Worm (Caenorhabditis elegans) whole organism, L1 larva: ENCODE results near the gene F25F2.1.

ENCODE experiments used
- C16A3.4 ChIP-seq: fragments of 150-350 bp; optimal IDR thresholded peaks from 2 replicates; lab custom pipeline; 2014; ENCODE audit warnings: missing biosample characterization, missing genetic modification characterization
- aha-1 ChIP-seq: fragments of 150-350 bp; optimal IDR thresholded peaks from 2 replicates; lab custom pipeline; 2014; ENCODE audit warnings: missing biosample characterization, missing genetic modification characterization
- alr-1 ChIP-seq: fragments of 200-800 bp; sonication (Bioruptor generic); optimal IDR thresholded peaks from 2 replicates; lab custom pipeline; 2018; ENCODE audit warnings: borderline replicate concordance, mild to moderate bottlenecking, missing genetic modification characterization, missing compliant biosample characterization
- aly-2 ChIP-seq: fragments of 150-350 bp; optimal IDR thresholded peaks from 2 replicates; lab custom pipeline; 2014; ENCODE audit warnings: missing biosample characterization, missing genetic modification characterization
- ama-1 ChIP-seq: fragments of 150-350 bp; optimal IDR thresholded peaks from 2 replicates; lab custom pipeline; 2014
- blmp-1 ChIP-seq: fragments of 150-350 bp; optimal IDR thresholded peaks from 2 replicates; lab custom pipeline; 2014; ENCODE audit warnings: missing biosample characterization, missing genetic modification characterization
- ceh-63 ChIP-seq: fragments of 200-800 bp; sonication (Bioruptor generic); optimal IDR thresholded peaks from 2 replicates; lab custom pipeline; 2018; ENCODE audit warnings: mild to moderate bottlenecking, missing genetic modification characterization, missing compliant biosample characterization
- ceh-82 ChIP-seq, 3 experiments: fragments of 150-350 bp in 1 of 3; sonication (generic microtip) in 2 of 3; optimal IDR thresholded peaks; 2 replicates each; lab custom pipeline; 2014 to 2017; ENCODE audit warnings: missing biosample characterization in 3 of 3, missing genetic modification characterization in 3 of 3
- ces-1 ChIP-seq: fragments of 150-350 bp; optimal IDR thresholded peaks from 2 replicates; lab custom pipeline; 2014; ENCODE audit warnings: missing biosample characterization, missing genetic modification reagents, missing genetic modification characterization
- dpl-1 ChIP-seq, 3 experiments: fragments of 150-350 bp in 2 of 3; sonication (generic microtip) in 1 of 3; optimal IDR thresholded peaks; 2 replicates each; lab custom pipeline; 2014 to 2017; ENCODE audit warnings: missing biosample characterization in 3 of 3, missing genetic modification characterization in 3 of 3, missing genetic modification reagents in 3 of 3
- efl-1 ChIP-seq, 4 experiments: fragments of 150-350 bp; optimal IDR thresholded peaks in 3 of 4; peaks in 1 of 4; 1 replicate in 1 of 4; 2 replicates in 3 of 4; lab custom pipeline; 2014; ENCODE audit warnings: missing biosample characterization in 2 of 4, missing genetic modification characterization in 2 of 4, missing genetic modification reagents in 2 of 4
- efl-3 ChIP-seq: fragments of 200-800 bp; sonication (Bioruptor generic); optimal IDR thresholded peaks from 2 replicates; lab custom pipeline; 2018; ENCODE audit warnings: mild to moderate bottlenecking, missing genetic modification characterization, missing compliant biosample characterization
- egl-13 ChIP-seq: sonication (generic microtip); optimal IDR thresholded peaks from 2 replicates; lab custom pipeline; 2016; ENCODE audit warnings: missing genotype, missing genetic modification reagents, missing genetic modification characterization, missing compliant biosample characterization
- egl-27 ChIP-seq, 2 experiments: fragments of 150-350 bp in 1 of 2; sonication (generic microtip); optimal IDR thresholded peaks; 3 replicates each; lab custom pipeline; 2017 to 2018; ENCODE audit warnings: missing biosample characterization in 2 of 2, missing genetic modification characterization in 2 of 2, missing genetic modification reagents in 2 of 2
- elt-2 ChIP-seq: sonication (generic microtip); optimal IDR thresholded peaks from 2 replicates; lab custom pipeline; 2016; ENCODE audit warnings: missing genetic modification characterization, mild to moderate bottlenecking, inconsistent platforms, missing compliant biosample characterization, missing genetic modification reagents
- elt-3 ChIP-seq, 6 experiments: fragments of 150-350 bp in 1 of 6; sonication (generic microtip); optimal IDR thresholded peaks; 2 replicates each; lab custom pipeline; 2017 to 2018; ENCODE audit warnings: missing biosample characterization in 6 of 6, missing genetic modification characterization in 6 of 6, inconsistent platforms in 1 of 6
- fos-1 ChIP-seq: fragments of 150-350 bp; optimal IDR thresholded peaks from 2 replicates; lab custom pipeline; 2014; ENCODE audit warnings: missing biosample characterization, missing genetic modification characterization
- grh-1 ChIP-seq: fragments of 200-800 bp; sonication (Bioruptor generic); IDR thresholded peaks from 2 replicates; pipeline ENCODE4 v1.3.6; 2022; ENCODE audit warnings: missing genetic modification reagents, missing genetic modification characterization, missing compliant biosample characterization
- hlh-17 ChIP-seq: fragments of 200-800 bp; sonication (Bioruptor generic); optimal IDR thresholded peaks from 2 replicates; lab custom pipeline; 2018; ENCODE audit warnings: missing genetic modification characterization, mild to moderate bottlenecking, missing compliant biosample characterization, moderate library complexity, borderline replicate concordance
- hlh-4 ChIP-seq: sonication (generic microtip); optimal IDR thresholded peaks from 2 replicates; lab custom pipeline; 2016; ENCODE audit warnings: mild to moderate bottlenecking, missing genetic modification characterization, missing compliant biosample characterization
- irx-1 ChIP-seq: sonication (generic microtip); optimal IDR thresholded peaks from 2 replicates; lab custom pipeline; 2016; ENCODE audit warnings: missing genetic modification characterization, missing compliant biosample characterization
- lin-13 ChIP-seq: fragments of 150-350 bp; optimal IDR thresholded peaks from 2 replicates; lab custom pipeline; 2014; ENCODE audit warnings: missing biosample characterization, missing genetic modification reagents, missing genetic modification characterization
- lin-35 ChIP-seq, 2 experiments: fragments of 150-350 bp; optimal IDR thresholded peaks; 2 replicates each; lab custom pipeline; 2014; ENCODE audit warnings: missing biosample characterization in 2 of 2, missing genetic modification characterization in 2 of 2, missing genetic modification reagents in 2 of 2
- lir-3 ChIP-seq: sonication (generic microtip); optimal IDR thresholded peaks from 2 replicates; lab custom pipeline; 2016; ENCODE audit warnings: mild to moderate bottlenecking, missing genetic modification characterization, moderate library complexity, missing compliant biosample characterization; ENCODE audit not compliant: poor library complexity
- mdl-1 ChIP-seq, 2 experiments: fragments of 150-350 bp; optimal IDR thresholded peaks; 2 replicates each; lab custom pipeline; 2014 to 2017; ENCODE audit warnings: missing biosample characterization in 2 of 2, missing genetic modification characterization in 2 of 2, inconsistent platforms in 1 of 2
- mef-2 ChIP-seq: fragments of 150-350 bp; optimal IDR thresholded peaks from 2 replicates; lab custom pipeline; 2014; ENCODE audit warnings: missing biosample characterization, missing genetic modification characterization
- mep-1 ChIP-seq: fragments of 150-350 bp; optimal IDR thresholded peaks from 2 replicates; lab custom pipeline; 2014; ENCODE audit warnings: missing biosample characterization, missing genetic modification characterization
- nhr-11 ChIP-seq: fragments of 150-350 bp; optimal IDR thresholded peaks from 2 replicates; lab custom pipeline; 2014; ENCODE audit warnings: missing biosample characterization, missing genetic modification characterization
- nhr-12 ChIP-seq: sonication (generic microtip); optimal IDR thresholded peaks from 2 replicates; lab custom pipeline; 2017; ENCODE audit warnings: missing biosample characterization, missing genetic modification characterization
- nhr-237 ChIP-seq: fragments of 150-350 bp; optimal IDR thresholded peaks from 2 replicates; lab custom pipeline; 2014; ENCODE audit warnings: missing biosample characterization, missing genetic modification characterization
- nhr-28 ChIP-seq: fragments of 150-350 bp; optimal IDR thresholded peaks from 2 replicates; lab custom pipeline; 2014; ENCODE audit warnings: missing biosample characterization, missing genetic modification characterization
- nhr-71 ChIP-seq: sonication (generic microtip); optimal IDR thresholded peaks from 2 replicates; lab custom pipeline; 2016; ENCODE audit warnings: mild to moderate bottlenecking, missing genetic modification characterization, moderate library complexity, missing compliant biosample characterization
- nhr-76 ChIP-seq: sonication (generic microtip); optimal IDR thresholded peaks from 2 replicates; lab custom pipeline; 2017; ENCODE audit warnings: missing biosample characterization, missing genetic modification characterization
- nhr-77 ChIP-seq: fragments of 150-350 bp; optimal IDR thresholded peaks from 2 replicates; lab custom pipeline; 2014; ENCODE audit warnings: missing biosample characterization, missing genetic modification characterization
- nhr-84 ChIP-seq: sonication (generic microtip); optimal IDR thresholded peaks from 2 replicates; lab custom pipeline; 2017; ENCODE audit warnings: missing biosample characterization, missing genetic modification characterization
- nhr-85 ChIP-seq: sonication (generic microtip); peaks from one replicate; lab custom pipeline; 2016; ENCODE audit warnings: missing genetic modification characterization, inconsistent platforms, missing compliant biosample characterization
- nhr-90 ChIP-seq: sonication (generic microtip); optimal IDR thresholded peaks from 2 replicates; lab custom pipeline; 2016; ENCODE audit warnings: mild to moderate bottlenecking, missing genetic modification characterization, missing compliant biosample characterization; ENCODE audit not compliant: poor library complexity
- pax-3 ChIP-seq: fragments of 200-800 bp; sonication (Bioruptor generic); optimal IDR thresholded peaks from 2 replicates; lab custom pipeline; 2018; ENCODE audit warnings: mild to moderate bottlenecking, missing genetic modification characterization, moderate library complexity, missing compliant biosample characterization
- pqm-1 ChIP-seq: sonication (generic microtip); optimal IDR thresholded peaks from 3 replicates; lab custom pipeline; 2017; ENCODE audit warnings: missing biosample characterization, missing genetic modification characterization
- rnt-1 ChIP-seq: sonication (generic microtip); optimal IDR thresholded peaks from 2 replicates; lab custom pipeline; 2016; ENCODE audit warnings: mild to moderate bottlenecking, missing genetic modification characterization, moderate library complexity, missing compliant biosample characterization
- skn-1 ChIP-seq: fragments of 150-350 bp; optimal IDR thresholded peaks from 2 replicates; lab custom pipeline; 2014; ENCODE audit warnings: missing biosample characterization, missing genetic modification characterization
- snpc-4 ChIP-seq: fragments of 150-350 bp; optimal IDR thresholded peaks from 2 replicates; lab custom pipeline; 2014; ENCODE audit warnings: missing biosample characterization, missing genetic modification characterization
- sox-4 ChIP-seq: sonication (generic microtip); optimal IDR thresholded peaks from 2 replicates; lab custom pipeline; 2016; ENCODE audit warnings: missing genetic modification characterization, missing compliant biosample characterization
- sptf-1 ChIP-seq: fragments of 150-350 bp; optimal IDR thresholded peaks from 2 replicates; lab custom pipeline; 2014; ENCODE audit warnings: missing biosample characterization, missing genetic modification characterization
- sup-37 ChIP-seq: fragments of 200-800 bp; sonication (Bioruptor generic); optimal IDR thresholded peaks from 2 replicates; lab custom pipeline; 2018; ENCODE audit warnings: mild to moderate bottlenecking, missing genetic modification characterization, missing compliant biosample characterization
- swsn-7 ChIP-seq: sonication (generic microtip); optimal IDR thresholded peaks from 2 replicates; lab custom pipeline; 2016; ENCODE audit warnings: missing genetic modification characterization, missing compliant biosample characterization
- tbx-2 ChIP-seq: sonication (generic microtip); optimal IDR thresholded peaks from 2 replicates; lab custom pipeline; 2016; ENCODE audit warnings: missing genetic modification characterization, missing compliant biosample characterization
- unc-30 ChIP-seq: sonication (generic microtip); optimal IDR thresholded peaks from 2 replicates; lab custom pipeline; 2017; ENCODE audit warnings: missing biosample characterization, missing genetic modification characterization
- unc-62 ChIP-seq: fragments of 150-350 bp; optimal IDR thresholded peaks from 2 replicates; lab custom pipeline; 2014; ENCODE audit warnings: missing biosample characterization, missing genetic modification reagents, missing genetic modification characterization
- unc-86 ChIP-seq: sonication (generic microtip); optimal IDR thresholded peaks from 2 replicates; lab custom pipeline; 2016; ENCODE audit warnings: missing genetic modification characterization, missing compliant biosample characterization
- vab-15 ChIP-seq: sonication (generic microtip); optimal IDR thresholded peaks from 2 replicates; lab custom pipeline; 2017; ENCODE audit warnings: missing genotype, mild to moderate bottlenecking, missing genetic modification characterization, missing compliant biosample characterization
- zag-1 ChIP-seq: fragments of 150-350 bp; optimal IDR thresholded peaks from 2 replicates; lab custom pipeline; 2014; ENCODE audit warnings: missing biosample characterization, missing genetic modification characterization
- ztf-4 ChIP-seq: fragments of 150-350 bp; optimal IDR thresholded peaks from 2 replicates; lab custom pipeline; 2014; ENCODE audit warnings: missing biosample characterization, missing genetic modification characterization

Gene F25F2.1

DNA sequence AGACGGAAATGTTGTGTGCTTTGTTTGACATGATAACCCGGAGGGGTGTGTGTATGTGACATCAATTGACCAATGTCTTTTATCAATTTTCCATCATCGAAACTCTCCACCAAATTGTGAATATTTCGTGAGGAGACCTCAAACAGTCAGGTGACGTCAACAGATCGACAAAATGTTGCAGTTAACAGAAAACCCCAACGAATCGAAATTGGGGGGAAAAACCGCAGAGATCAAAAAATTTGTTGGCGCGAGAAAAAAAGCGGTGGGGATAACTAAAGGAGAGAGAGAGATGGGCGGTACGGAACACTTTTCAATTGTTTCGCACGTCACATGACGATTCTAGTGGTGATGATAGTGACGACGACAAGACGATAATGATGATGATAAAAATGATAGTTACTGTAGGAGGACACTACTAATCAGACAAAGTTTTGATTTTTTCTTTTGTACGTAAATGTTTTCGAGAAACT, 14.1 kb upstream of the F25F2.1 start:
- TF ChIP-seq sup-37 (GFP tag; lab: Kevin White, UChicago) (no peak), fos-1 (tag; lab: Kevin White, UChicago) (no peak), efl-1 (optimal IDR thresholded peaks at IDR 0.05; lab: Kevin White, UChicago) (peak in 1 of 2 experiments; percentile 12), efl-1 (GFP tag; optimal IDR thresholded peaks at IDR 0.05 in 1 of 2; lab: Kevin White, UChicago) (peak in 1 of 2 experiments; percentile 22), dpl-1 (GFP tag; optimal IDR thresholded peaks at IDR 0.05; lab: Kevin White, UChicago) (peak; percentile 23 to 49 (median 32)), elt-2 (tag; lab: Kevin White, UChicago) (peak; percentile 59), nhr-71 (peak; percentile 75), sptf-1 (no peak), pqm-1 (no peak), grh-1 (GFP tag; lab: Robert Waterston, UW) (no peak), ama-1 (lab: Kevin White, UChicago) (no peak), lin-13 (GFP tag; lab: Kevin White, UChicago) (no peak), aha-1 (tag; lab: Kevin White, UChicago) (no peak), elt-3 (tag; optimal IDR thresholded peaks at IDR 0.05; lab: Kevin White, UChicago) (peak in 4 of 6 experiments; percentile 50 to 99 (median 70)), egl-13 (no peak), nhr-84 (tag; lab: Kevin White, UChicago) (no peak), nhr-237 (no peak), nhr-85 (tag; lab: Kevin White, UChicago) (peak; percentile 96), C16A3.4 (peak; percentile 41), tbx-2 (tag; lab: Kevin White, UChicago) (peak; percentile 54), efl-3 (GFP tag; lab: Kevin White, UChicago) (no peak), nhr-76 (tag; lab: Kevin White, UChicago) (no peak), mef-2 (peak; percentile 4), unc-30 (no peak), hlh-4 (no peak), ceh-82 (tag; optimal IDR thresholded peaks at IDR 0.05; lab: Kevin White, UChicago) (no peak), hlh-17 (no peak), nhr-77 (peak; percentile 39), unc-86 (tag; lab: Kevin White, UChicago) (no peak), alr-1 (tag; lab: Kevin White, UChicago) (no peak), ceh-63 (GFP tag; lab: Kevin White, UChicago) (no peak), egl-27 (tag; optimal IDR thresholded peaks at IDR 0.05; lab: Kevin White, UChicago) (no peak), pax-3 (tag; lab: Kevin White, UChicago) (peak; percentile 9), sox-4 (tag; lab: Kevin White, UChicago) (no peak), vab-15 (tag; lab: Kevin White, UChicago) (no peak), swsn-7 (tag; lab: Kevin White, UChicago) (no peak), snpc-4 (tag; lab: Kevin White, UChicago) (no peak), lin-35 (GFP tag; optimal IDR thresholded peaks at IDR 0.05; lab: Kevin White, UChicago) (peak; percentile 25 to 74), nhr-28 (tag; lab: Kevin White, UChicago) (no peak), lir-3 (tag; lab: Kevin White, UChicago) (no peak), zag-1 (tag; lab: Kevin White, UChicago) (no peak), nhr-11 (tag; lab: Kevin White, UChicago) (no peak), rnt-1 (tag; lab: Kevin White, UChicago) (no peak), ces-1 (no peak), unc-62 (no peak), nhr-12 (tag; lab: Kevin White, UChicago) (no peak), skn-1 (tag; lab: Kevin White, UChicago) (peak; percentile 45), nhr-90 (tag; lab: Kevin White, UChicago) (peak; percentile 78), ztf-4 (tag; lab: Kevin White, UChicago) (no peak), mep-1 (tag; lab: Kevin White, UChicago) (peak; percentile 15), aly-2 (tag; lab: Kevin White, UChicago) (no peak), mdl-1 (tag; optimal IDR thresholded peaks at IDR 0.05; lab: Kevin White, UChicago) (peak in 1 of 2 experiments; percentile 69), irx-1 (tag; lab: Kevin White, UChicago) (no peak), blmp-1 (tag; lab: Kevin White, UChicago) (peak; percentile 90)
